Fruit fly (Drosophila melanogaster) whole organism, prepupa: ENCODE measurements around the gene Reg-2.

ENCODE experiments used
- CG15336 ChIP-seq: fragments of 200-800 bp; sonication (Bioruptor generic); IDR thresholded peaks from 2 replicates; pipeline ENCODE4 v1.3.6; 2022; ENCODE audit warnings: missing biosample characterization, missing genetic modification characterization
- CG34406 ChIP-seq: fragments of 200-800 bp; sonication (Bioruptor generic); optimal IDR thresholded peaks from 3 replicates; lab custom pipeline; 2016; ENCODE audit warnings: missing biosample characterization, missing genetic modification characterization
- Eip78C ChIP-seq: fragments of 200-800 bp; sonication (Bioruptor generic); peaks from one replicate; lab custom pipeline; 2016; ENCODE audit warnings: missing biosample characterization, missing genetic modification characterization
- Lpt ChIP-seq: fragments of 200-800 bp; sonication (Bioruptor generic); optimal IDR thresholded peaks from 3 replicates; lab custom pipeline; 2016; ENCODE audit warnings: missing biosample characterization, missing genetic modification characterization

DNA sequence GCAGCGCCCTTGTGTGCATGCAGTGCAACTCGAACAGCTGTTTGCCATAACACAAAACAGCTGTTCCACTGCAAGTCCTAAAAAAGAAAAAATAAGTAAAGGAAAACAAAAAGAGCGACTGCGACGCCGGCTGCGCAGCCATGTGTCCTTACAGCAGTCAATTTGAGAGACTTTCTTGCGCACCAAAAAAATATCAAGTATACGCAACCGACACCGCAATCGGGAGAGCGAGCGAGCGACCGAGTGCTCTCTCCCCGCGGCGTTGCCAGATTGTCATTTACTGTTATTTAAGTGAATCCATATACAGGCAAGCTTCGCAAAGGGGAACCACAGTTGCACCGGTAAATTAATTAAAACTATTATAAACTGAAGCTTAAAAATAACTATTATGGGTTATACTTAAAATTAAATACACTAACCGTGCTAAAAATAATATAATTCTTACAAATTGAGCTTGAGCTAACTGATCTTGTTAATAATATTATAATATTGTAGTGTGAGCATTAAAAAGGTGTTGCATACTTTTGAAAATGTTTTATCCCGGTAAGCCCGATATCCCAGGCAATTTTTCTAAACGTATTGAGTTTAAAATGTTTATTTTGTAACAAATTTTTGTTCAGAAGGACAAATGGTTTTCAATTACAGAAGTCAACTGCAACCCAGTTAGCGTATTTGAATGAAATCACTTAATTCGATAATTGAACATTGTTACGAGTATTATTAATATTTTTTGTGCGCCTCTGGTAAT lies 23.7 kb upstream of the Reg-2 start:
- TF ChIP-seq Lpt (no peak), CG34406 (GFP tag; lab: Kevin White, UChicago) (no peak), Eip78C (GFP tag; lab: Kevin White, UChicago) (peak; percentile 74), CG15336 (GFP tag; lab: Robert Waterston, UW) (no peak)
